Worm (Caenorhabditis elegans): ENCODE data around the gene K07E3.1.

The K07E3.1 gene

DNA sequence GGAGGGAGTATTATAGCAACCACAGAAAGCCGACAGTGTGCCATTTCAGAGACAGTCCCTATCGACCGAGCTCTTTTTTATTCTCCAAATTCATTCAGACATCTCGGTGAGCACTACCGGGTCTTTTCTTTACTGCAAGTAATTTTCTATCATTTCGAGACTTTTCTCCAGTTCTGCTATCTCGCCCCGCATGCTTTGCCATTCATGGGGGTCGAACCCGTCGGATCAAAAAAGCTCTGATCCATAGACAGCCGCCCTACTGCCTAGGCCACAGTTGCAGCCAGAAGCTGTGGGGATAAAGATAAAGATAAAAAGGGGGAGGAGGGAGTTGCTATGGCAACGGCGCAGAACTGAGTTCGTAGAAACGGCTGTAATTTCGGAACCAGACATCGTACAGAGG lies 41.2 kb downstream of the K07E3.1 start:
- no peak for TF ChIP-seq dpl-1 (GFP tag; optimal IDR thresholded peaks at IDR 0.05)
- no peak for TF ChIP-seq dve-1 (tag; optimal IDR thresholded peaks at IDR 0.05; ENCODE audit: insufficient read depth)
- TF ChIP-seq pqm-1 (tag; optimal IDR thresholded peaks at IDR 0.05): no peak
- TF ChIP-seq mxl-3 (GFP tag; optimal IDR thresholded peaks at IDR 0.05): no peak
- no peak for TF ChIP-seq unc-39 (tag; optimal IDR thresholded peaks at IDR 0.05)
- 0 out of 2 replicates have a peak, but pooled peaks have one; percentile 33 for TF ChIP-seq lim-7 (GFP tag; IDR thresholded peaks at IDR 0.05)
- TF ChIP-seq nhr-76 (tag; optimal IDR thresholded peaks at IDR 0.05): no peak
- TF ChIP-seq snpc-1.2 (GFP tag; IDR thresholded peaks at IDR 0.05): peak; percentile 64; the same call in 1 of the 2 replicates
- TF ChIP-seq mes-2 (tag; optimal IDR thresholded peaks at IDR 0.05; ENCODE audit: poor library complexity, severe bottlenecking): no peak
- no peak for TF ChIP-seq T20F7.1 (GFP tag; optimal IDR thresholded peaks at IDR 0.05)
- TF ChIP-seq unc-130 (GFP tag; optimal IDR thresholded peaks at IDR 0.05): no peak
- TF ChIP-seq lsy-2 (tag; optimal IDR thresholded peaks at IDR 0.05): no peak
- peak; percentile 74 for TF ChIP-seq egl-43 (GFP tag; IDR thresholded peaks at IDR 0.05)
- no peak for TF ChIP-seq arid-1 (GFP tag; conservative IDR thresholded peaks at IDR 0.05)
- no peak for TF ChIP-seq lin-29 (GFP tag; IDR thresholded peaks at IDR 0.05)
- TF ChIP-seq dmd-6 (GFP tag; IDR thresholded peaks at IDR 0.05): no peak
- no peak for TF ChIP-seq Y105C5A.15 (GFP tag; IDR thresholded peaks at IDR 0.05)
- no peak for TF ChIP-seq nhr-48 (tag; optimal IDR thresholded peaks at IDR 0.05)
- no peak for TF ChIP-seq R02D3.7 (tag; optimal IDR thresholded peaks at IDR 0.05)
- TF ChIP-seq Y75B8A.6 (GFP tag; IDR thresholded peaks at IDR 0.05): no peak
- peak; percentile 43; the same call in 1 of the 2 replicates for TF ChIP-seq pha-4 (GFP tag; IDR thresholded peaks at IDR 0.05)
- no peak for TF ChIP-seq pha-4 (tag; optimal IDR thresholded peaks at IDR 0.05)
- TF ChIP-seq madf-5 (GFP tag; IDR thresholded peaks at IDR 0.05): no peak
- TF ChIP-seq lin-39 (tag; optimal IDR thresholded peaks at IDR 0.05): no peak
- peak; percentile 41 for TF ChIP-seq aha-1 (tag)
- no peak for TF ChIP-seq F10B5.3 (tag; optimal IDR thresholded peaks at IDR 0.05)
- no peak for TF ChIP-seq zip-11 (GFP tag; IDR thresholded peaks at IDR 0.05)
- no peak for TF ChIP-seq sdz-12 (GFP tag; optimal IDR thresholded peaks at IDR 0.05)
- TF ChIP-seq ama-1 (optimal IDR thresholded peaks at IDR 0.05): no peak
- TF ChIP-seq cey-2 (tag; optimal IDR thresholded peaks at IDR 0.05; ENCODE audit: borderline replicate concordance, insufficient read depth): no peak
- no peak for TF ChIP-seq ceh-28 (tag; optimal IDR thresholded peaks at IDR 0.05)
- TF ChIP-seq lin-38 (GFP tag; IDR thresholded peaks at IDR 0.05): 0 out of 2 replicates have a peak, but pooled peaks have one; percentile 39
- no peak for TF ChIP-seq nhr-102 (tag; optimal IDR thresholded peaks at IDR 0.05)
- TF ChIP-seq set-16 (GFP tag; IDR thresholded peaks at IDR 0.05): peak; percentile 37; the same call in 1 of the 2 replicates
- TF ChIP-seq Y48G9A.11 (GFP tag; IDR thresholded peaks at IDR 0.05): no peak
- TF ChIP-seq tra-1 (GFP tag; IDR thresholded peaks at IDR 0.05): 0 out of 2 replicates have a peak, but pooled peaks have one; percentile 22
- TF ChIP-seq snpc-4 (tag; optimal IDR thresholded peaks at IDR 0.05): no peak
- TF ChIP-seq F49E8.2 (tag; optimal IDR thresholded peaks at IDR 0.05; ENCODE audit: borderline replicate concordance): peak; percentile 18
- TF ChIP-seq madf-9 (GFP tag; conservative IDR thresholded peaks at IDR 0.05): no peak
- TF ChIP-seq ceh-62 (tag; optimal IDR thresholded peaks at IDR 0.05): no peak
- TF ChIP-seq hlh-11 (tag; optimal IDR thresholded peaks at IDR 0.05): no peak
- peak; percentile 38 for TF ChIP-seq lir-3 (tag; optimal IDR thresholded peaks at IDR 0.05)
- no peak for TF ChIP-seq mxl-2 (GFP tag; conservative IDR thresholded peaks at IDR 0.05)
- no peak for TF ChIP-seq unc-62 (GFP tag; optimal IDR thresholded peaks at IDR 0.05 in 1 of 2)
- no peak for TF ChIP-seq unc-62 (tag; optimal IDR thresholded peaks at IDR 0.05)
- TF ChIP-seq hlh-30 (tag; optimal IDR thresholded peaks at IDR 0.05; ENCODE audit: insufficient read depth): no peak
- TF ChIP-seq nhr-10 (tag; optimal IDR thresholded peaks at IDR 0.05): no peak
